Fruit fly (Drosophila melanogaster) whole organism, embryonic: Measurements from ENCODE around the gene odd.

ENCODE experiments used
- Atf3 ChIP-seq: fragments of 200-800 bp; sonication (Bioruptor generic); optimal IDR thresholded peaks from 3 replicates; lab custom pipeline; 2016; ENCODE audit warnings: missing biosample characterization, missing genetic modification characterization
- Bgb ChIP-seq: fragments of 200-800 bp; sonication (Bioruptor generic); IDR thresholded peaks from 2 replicates; pipeline ENCODE4 v1.3.6; 2022; ENCODE audit warnings: missing biosample characterization, missing genetic modification characterization; ENCODE audit not compliant: partially characterized antibody
- C15 ChIP-seq: fragments of 200-800 bp; sonication (Bioruptor generic); IDR thresholded peaks from 3 replicates; pipeline ENCODE4 v1.3.6; 2022; ENCODE audit warnings: missing biosample characterization, missing genetic modification characterization
- CG10565 ChIP-seq: fragments of 200-800 bp; sonication (Bioruptor generic); optimal IDR thresholded peaks from 3 replicates; lab custom pipeline; 2016; ENCODE audit warnings: missing biosample characterization, mild to moderate bottlenecking, missing genetic modification characterization
- CG10979 ChIP-seq: fragments of 200-800 bp; sonication (Bioruptor generic); optimal IDR thresholded peaks from 2 replicates; lab custom pipeline; 2018; ENCODE audit warnings: missing biosample characterization, mild to moderate bottlenecking, missing genetic modification characterization, moderate library complexity
- CG14050 ChIP-seq: fragments of 200-800 bp; sonication (Bioruptor generic); IDR thresholded peaks from 3 replicates; pipeline ENCODE4 v1.3.6; 2022; ENCODE audit warnings: missing biosample characterization, missing genetic modification characterization
- CG14667 ChIP-seq: fragments of 200-800 bp; sonication (Bioruptor generic); IDR thresholded peaks from 2 replicates; pipeline ENCODE4 v1.3.6; 2022; ENCODE audit warnings: missing biosample characterization, missing genetic modification characterization
- CG1603 ChIP-seq: fragments of 200-800 bp; sonication (Bioruptor generic); optimal IDR thresholded peaks from 2 replicates; lab custom pipeline; 2019; ENCODE audit warnings: missing biosample characterization, mild to moderate bottlenecking, missing genetic modification characterization, moderate library complexity
- CG17186 ChIP-seq: fragments of 200-800 bp; sonication (Bioruptor generic); optimal IDR thresholded peaks from 3 replicates; lab custom pipeline; 2017; ENCODE audit warnings: missing biosample characterization, missing genetic modification reagents, missing genetic modification characterization
- CG17802 ChIP-seq: fragments of 200-800 bp; sonication (Bioruptor generic); optimal IDR thresholded peaks from 2 replicates; lab custom pipeline; 2018; ENCODE audit warnings: missing biosample characterization, mild to moderate bottlenecking, missing genetic modification characterization, moderate library complexity
- CG17912 ChIP-seq: fragments of 200-800 bp; sonication (Bioruptor generic); optimal IDR thresholded peaks from 2 replicates; lab custom pipeline; 2018; ENCODE audit warnings: missing biosample characterization, mild to moderate bottlenecking, missing genetic modification characterization
- CG18476 ChIP-seq: fragments of 200-800 bp; sonication (Bioruptor generic); optimal IDR thresholded peaks from 2 replicates; lab custom pipeline; 2016; ENCODE audit warnings: missing biosample characterization, mild to moderate bottlenecking, missing genetic modification characterization
- CG18599 ChIP-seq: fragments of 200-800 bp; sonication (Bioruptor generic); optimal IDR thresholded peaks from 3 replicates; lab custom pipeline; 2017; ENCODE audit warnings: missing biosample characterization, missing genetic modification characterization, mild to moderate bottlenecking, moderate library complexity, missing genetic modification reagents
- CG2120 ChIP-seq: fragments of 200-800 bp; sonication (Bioruptor generic); optimal IDR thresholded peaks from 3 replicates; lab custom pipeline; 2016; ENCODE audit warnings: missing biosample characterization, missing genetic modification characterization
- CG31441 ChIP-seq: fragments of 200-800 bp; sonication (Bioruptor generic); IDR thresholded peaks from 2 replicates; pipeline ENCODE4 v1.3.6; 2022; ENCODE audit warnings: missing biosample characterization, missing genetic modification characterization
- CG34224 ChIP-seq: fragments of 200-800 bp; sonication (Bioruptor generic); IDR thresholded peaks from 3 replicates; pipeline ENCODE4 v1.3.6; 2022; ENCODE audit warnings: missing biosample characterization, missing genetic modification characterization; ENCODE audit not compliant: partially characterized antibody
- CG4282 ChIP-seq: fragments of 200-800 bp; sonication (Bioruptor generic); optimal IDR thresholded peaks from 2 replicates; lab custom pipeline; 2016; ENCODE audit warnings: missing biosample characterization, missing genetic modification characterization
- CG4404 ChIP-seq: fragments of 200-800 bp; sonication (Bioruptor generic); IDR thresholded peaks from 2 replicates; pipeline ENCODE4 v1.3.6; 2022; ENCODE audit warnings: missing biosample characterization, missing genetic modification characterization
- CG4617 ChIP-seq: fragments of 200-800 bp; sonication (Bioruptor generic); optimal IDR thresholded peaks from 3 replicates; lab custom pipeline; 2016; ENCODE audit warnings: missing biosample characterization, missing genetic modification characterization, borderline replicate concordance
- CG4820 ChIP-seq: fragments of 200-800 bp; sonication (Bioruptor generic); optimal IDR thresholded peaks from 3 replicates; lab custom pipeline; 2016; ENCODE audit warnings: missing biosample characterization, missing genetic modification characterization
- CG9797 ChIP-seq: fragments of 200-800 bp; sonication (Bioruptor generic); optimal IDR thresholded peaks from 3 replicates; lab custom pipeline; 2018; ENCODE audit warnings: missing biosample characterization, mild to moderate bottlenecking, missing genetic modification characterization
- CkIIα-i1 ChIP-seq: fragments of 200-800 bp; sonication (Bioruptor generic); IDR thresholded peaks from 2 replicates; pipeline ENCODE4 v1.3.6; 2022; ENCODE audit warnings: missing biosample characterization, missing genetic modification characterization
- CrebB ChIP-seq: fragments of 200-800 bp; sonication (Bioruptor generic); optimal IDR thresholded peaks from 3 replicates; lab custom pipeline; 2018; ENCODE audit warnings: missing biosample characterization, mild to moderate bottlenecking, missing genetic modification characterization
- Doc3 ChIP-seq: fragments of 200-800 bp; sonication (Bioruptor generic); IDR thresholded peaks from 3 replicates; pipeline ENCODE4 v1.3.6; 2022; ENCODE audit warnings: missing biosample characterization, missing genetic modification characterization; ENCODE audit not compliant: partially characterized antibody
- E2f1 ChIP-seq: fragments of 200-800 bp; sonication (Bioruptor generic); IDR thresholded peaks from 2 replicates; pipeline ENCODE4 v1.3.6; 2022; ENCODE audit warnings: missing biosample characterization, missing genetic modification characterization
- E2f2 ChIP-seq: fragments of 200-800 bp; sonication (Bioruptor generic); IDR thresholded peaks from 2 replicates; pipeline ENCODE4 v1.3.6; 2022; ENCODE audit warnings: missing biosample characterization, missing genetic modification characterization
- Fer3 ChIP-seq: fragments of 200-800 bp; sonication (Bioruptor generic); optimal IDR thresholded peaks from 2 replicates; lab custom pipeline; 2018; ENCODE audit warnings: missing biosample characterization, mild to moderate bottlenecking, missing genetic modification characterization, moderate library complexity
- HLH3B ChIP-seq: fragments of 200-800 bp; sonication (Bioruptor generic); IDR thresholded peaks from 2 replicates; pipeline ENCODE4 v1.3.6; 2022; ENCODE audit warnings: missing biosample characterization, missing genetic modification characterization
- HLH4C ChIP-seq: fragments of 200-800 bp; sonication (Bioruptor generic); IDR thresholded peaks from 3 replicates; pipeline ENCODE4 v1.3.6; 2022; ENCODE audit warnings: missing biosample characterization, missing genetic modification characterization; ENCODE audit not compliant: partially characterized antibody
- Hr3 ChIP-seq: fragments of 200-800 bp; sonication (Bioruptor generic); optimal IDR thresholded peaks from 3 replicates; lab custom pipeline; 2016; ENCODE audit warnings: missing biosample characterization, missing genetic modification characterization
- Hr78 ChIP-seq, 2 experiments: fragments of 200-800 bp in 1 of 2; fragments of >200 bp in 1 of 2; sonication (Bioruptor generic) in 1 of 2; optimal IDR thresholded peaks; 2 replicates each; lab custom pipeline; 2017 to 2019; ENCODE audit warnings: missing biosample characterization in 2 of 2, missing genetic modification characterization in 2 of 2, mild to moderate bottlenecking in 1 of 2, moderate library complexity in 1 of 2
- Lhr ChIP-seq: fragments of 200-800 bp; sonication (Bioruptor generic); optimal IDR thresholded peaks from 3 replicates; lab custom pipeline; 2017; ENCODE audit warnings: mild to moderate bottlenecking, missing biosample characterization, missing genetic modification reagents, missing genetic modification characterization
- Med ChIP-seq: fragments of 200-800 bp; sonication (Bioruptor generic); peaks from one replicate; lab custom pipeline; 2016; ENCODE audit warnings: missing biosample characterization, missing genetic modification characterization, mild to moderate bottlenecking, inconsistent platforms, moderate library complexity
- Sin3A ChIP-seq: fragments of >200 bp; optimal IDR thresholded peaks from 2 replicates; lab custom pipeline; 2018
- ab ChIP-seq: fragments of 200-800 bp; sonication (Bioruptor generic); optimal IDR thresholded peaks from 2 replicates; lab custom pipeline; 2016; ENCODE audit warnings: missing biosample characterization, missing genetic modification characterization
- ash1 ChIP-seq: fragments of 200-800 bp; sonication (Bioruptor generic); optimal IDR thresholded peaks from 2 replicates; lab custom pipeline; 2018; ENCODE audit warnings: missing biosample characterization, mild to moderate bottlenecking, missing genetic modification characterization
- corto ChIP-seq: fragments of 200-800 bp; sonication (Bioruptor generic); optimal IDR thresholded peaks from 2 replicates; lab custom pipeline; 2016; ENCODE audit warnings: missing biosample characterization, mild to moderate bottlenecking, missing genetic modification characterization, moderate library complexity
- eve ChIP-seq, 2 experiments: fragments of >200 bp; optimal IDR thresholded peaks; 2 replicates each; lab custom pipeline; 2017; ENCODE audit warnings: missing biosample characterization in 2 of 2, missing genetic modification characterization in 2 of 2
- ftz-f1 ChIP-seq: fragments of 200-800 bp; sonication (Bioruptor generic); optimal IDR thresholded peaks from 2 replicates; lab custom pipeline; 2016; ENCODE audit warnings: missing biosample characterization, missing genetic modification characterization
- grn ChIP-seq: fragments of 200-800 bp; sonication (Bioruptor generic); optimal IDR thresholded peaks from 3 replicates; lab custom pipeline; 2017; ENCODE audit warnings: missing biosample characterization, missing genetic modification characterization
- h ChIP-seq: fragments of >200 bp; optimal IDR thresholded peaks from 2 replicates; lab custom pipeline; 2017
- hb ChIP-seq: fragments of 200-800 bp; sonication (Bioruptor generic); IDR thresholded peaks from 3 replicates; pipeline ENCODE4 v1.3.6; 2022; ENCODE audit warnings: missing biosample characterization, missing genetic modification characterization; ENCODE audit not compliant: partially characterized antibody
- lab ChIP-seq: fragments of 200-800 bp; sonication (Bioruptor generic); optimal IDR thresholded peaks from 3 replicates; lab custom pipeline; 2017; ENCODE audit warnings: missing biosample characterization, missing genetic modification characterization, mild to moderate bottlenecking, moderate library complexity, missing genetic modification reagents
- ro ChIP-seq: fragments of 200-800 bp; sonication (Bioruptor generic); IDR thresholded peaks from 2 replicates; pipeline ENCODE4 v1.3.6; 2022; ENCODE audit warnings: missing biosample characterization, missing genetic modification characterization
- sens ChIP-seq: fragments of 200-800 bp; sonication (Bioruptor generic); peaks from one replicate; lab custom pipeline; 2016; ENCODE audit warnings: missing biosample characterization, missing genetic modification characterization
- seq ChIP-seq: fragments of 200-800 bp; sonication (Bioruptor generic); IDR thresholded peaks from 2 replicates; pipeline ENCODE4 v1.3.6; 2022; ENCODE audit warnings: missing biosample characterization, missing genetic modification characterization
- shn ChIP-seq: fragments of 200-800 bp; sonication (Bioruptor generic); optimal IDR thresholded peaks from 3 replicates; lab custom pipeline; 2016; ENCODE audit warnings: missing biosample characterization, missing genetic modification characterization
- sim ChIP-seq: fragments of 200-800 bp; sonication (Bioruptor generic); IDR thresholded peaks from 2 replicates; pipeline ENCODE4 v1.3.6; 2022; ENCODE audit warnings: missing biosample characterization, missing genetic modification characterization
- so ChIP-seq: fragments of 200-800 bp; sonication (Bioruptor generic); IDR thresholded peaks from 3 replicates; pipeline ENCODE4 v1.3.6; 2022; ENCODE audit warnings: missing biosample characterization, missing genetic modification characterization
- tio ChIP-seq: fragments of 200-800 bp; sonication (Bioruptor generic); optimal IDR thresholded peaks from 2 replicates; lab custom pipeline; 2017; ENCODE audit warnings: missing biosample characterization, missing genetic modification characterization, inconsistent platforms
- trh ChIP-seq: fragments of 200-800 bp; sonication (Bioruptor generic); optimal IDR thresholded peaks from 2 replicates; lab custom pipeline; 2016; ENCODE audit warnings: missing biosample characterization, missing genetic modification characterization
- tx ChIP-seq: fragments of 200-800 bp; sonication (Bioruptor generic); optimal IDR thresholded peaks from 2 replicates; lab custom pipeline; 2016; ENCODE audit warnings: missing biosample characterization, missing genetic modification characterization
- zen ChIP-seq: fragments of 200-800 bp; sonication (Bioruptor generic); optimal IDR thresholded peaks from 3 replicates; lab custom pipeline; 2018; ENCODE audit warnings: missing biosample characterization, mild to moderate bottlenecking, missing genetic modification characterization, moderate library complexity

Gene odd

dm6 chr2L:3624784-3625183, 18.2 kb upstream of the odd start (continued):
- TF ChIP-seq CG14050 (no peak), CG9797 (GFP tag; lab: Kevin White, UChicago) (no peak), hb (GFP tag; lab: Robert Waterston, UW) (no peak), CG1603 (tag; lab: Kevin White, UChicago) (peak; percentile 37), CG4404 (GFP tag; lab: Robert Waterston, UW) (no peak), sens (no peak), Atf3 (no peak), C15 (GFP tag; lab: Robert Waterston, UW) (no peak), h (lab: Kevin White, UChicago) (no peak), HLH3B (no peak), CG31441 (GFP tag; lab: Robert Waterston, UW) (0 out of 2 replicates have a peak, but pooled peaks have one; percentile 17), zen (tag; lab: Kevin White, UChicago) (peak; percentile 5), ftz-f1 (GFP tag; lab: Kevin White, UChicago) (no peak), CG17802 (tag; lab: Kevin White, UChicago) (no peak), eve (GFP tag; optimal IDR thresholded peaks at IDR 0.05; lab: Kevin White, UChicago) (no peak), seq (GFP tag; lab: Robert Waterston, UW) (no peak), sim (GFP tag; lab: Robert Waterston, UW) (no peak), E2f2 (no peak), lab (no peak), CG4617 (GFP tag; lab: Kevin White, UChicago) (no peak), CG18599 (GFP tag; lab: Kevin White, UChicago) (no peak), CG10565 (GFP tag; lab: Kevin White, UChicago) (no peak), trh (GFP tag; lab: Kevin White, UChicago) (no peak), Sin3A (lab: Kevin White, UChicago) (no peak), CG4282 (GFP tag; lab: Kevin White, UChicago) (no peak), CG34224 (GFP tag; lab: Robert Waterston, UW) (no peak), ash1 (no peak), CG4820 (GFP tag; lab: Kevin White, UChicago) (no peak), CG14667 (GFP tag; lab: Robert Waterston, UW) (no peak), Bgb (GFP tag; lab: Robert Waterston, UW) (no peak), ab (GFP tag; lab: Kevin White, UChicago) (no peak), HLH4C (GFP tag; lab: Robert Waterston, UW) (no peak), CrebB (tag; lab: Kevin White, UChicago) (no peak), shn (GFP tag; lab: Kevin White, UChicago) (no peak), so (no peak), CG18476 (GFP tag; lab: Kevin White, UChicago) (no peak), grn (GFP tag; lab: Kevin White, UChicago) (peak; percentile 68), tio (no peak), corto (GFP tag; lab: Kevin White, UChicago) (no peak), CG2120 (GFP tag; lab: Kevin White, UChicago) (no peak), Hr78 (GFP tag; optimal IDR thresholded peaks at IDR 0.05; lab: Kevin White, UChicago) (no peak), E2f1 (GFP tag; lab: Robert Waterston, UW) (no peak), CkIIα-i1 (GFP tag; lab: Robert Waterston, UW) (no peak), Hr3 (GFP tag; lab: Kevin White, UChicago) (peak; percentile 17), Lhr (no peak), Fer3 (tag; lab: Kevin White, UChicago) (no peak), CG17186 (no peak), CG10979 (tag; lab: Kevin White, UChicago) (peak; percentile 34), Doc3 (GFP tag; lab: Robert Waterston, UW) (no peak), ro (GFP tag; lab: Robert Waterston, UW) (no peak), tx (GFP tag; lab: Kevin White, UChicago) (no peak), CG17912 (no peak), Med (GFP tag; lab: Kevin White, UChicago) (no peak)
